Fruit fly (Drosophila melanogaster) whole organism, embryonic: ENCODE results near the gene CG11905.
A peak's percentile ranks its signal among the peaks of the same experiment; 100 is the strongest.

Source experiments
- Abd-B ChIP-seq: fragments of 200-800 bp; sonication (Bioruptor generic); optimal IDR thresholded peaks from 2 replicates; lab custom pipeline; 2018; ENCODE audit warnings: missing biosample characterization, mild to moderate bottlenecking, missing genetic modification characterization, moderate library complexity
- Antp ChIP-seq: fragments of 200-800 bp; sonication (Bioruptor generic); optimal IDR thresholded peaks from 3 replicates; lab custom pipeline; 2016; ENCODE audit warnings: missing biosample characterization, missing genetic modification characterization
- Atf3 ChIP-seq: fragments of 200-800 bp; sonication (Bioruptor generic); optimal IDR thresholded peaks from 3 replicates; lab custom pipeline; 2016; ENCODE audit warnings: missing biosample characterization, missing genetic modification characterization
- Atf6 ChIP-seq: fragments of 200-800 bp; sonication (Bioruptor generic); IDR thresholded peaks from 2 replicates; pipeline ENCODE4 v1.3.6; 2022; ENCODE audit warnings: missing biosample characterization, missing genetic modification characterization
- CG10147 ChIP-seq: fragments of 200-800 bp; sonication (Bioruptor generic); optimal IDR thresholded peaks from 2 replicates; lab custom pipeline; 2019; ENCODE audit warnings: missing biosample characterization, mild to moderate bottlenecking, missing genetic modification characterization, moderate library complexity
- CG10565 ChIP-seq: fragments of 200-800 bp; sonication (Bioruptor generic); optimal IDR thresholded peaks from 3 replicates; lab custom pipeline; 2016; ENCODE audit warnings: missing biosample characterization, mild to moderate bottlenecking, missing genetic modification characterization
- CG11695 ChIP-seq: fragments of 200-800 bp; sonication (Bioruptor generic); IDR thresholded peaks from 3 replicates; pipeline ENCODE4 v1.3.6; 2022; ENCODE audit warnings: missing biosample characterization, missing genetic modification characterization
- CG12071 ChIP-seq: fragments of 200-800 bp; sonication (Bioruptor generic); optimal IDR thresholded peaks from 3 replicates; lab custom pipeline; 2018; ENCODE audit warnings: missing biosample characterization, mild to moderate bottlenecking, missing genetic modification characterization
- CG12155 ChIP-seq: fragments of 200-800 bp; sonication (Bioruptor generic); optimal IDR thresholded peaks from 3 replicates; lab custom pipeline; 2016; ENCODE audit warnings: missing biosample characterization, missing genetic modification characterization
- CG12236 ChIP-seq: fragments of 200-800 bp; sonication (Bioruptor generic); optimal IDR thresholded peaks from 2 replicates; lab custom pipeline; 2016; ENCODE audit warnings: missing biosample characterization, missing genetic modification characterization
- CG12744 ChIP-seq: fragments of 200-800 bp; sonication (Bioruptor generic); optimal IDR thresholded peaks from 2 replicates; lab custom pipeline; 2016; ENCODE audit warnings: missing biosample characterization, missing genetic modification characterization
- CG14014 ChIP-seq: fragments of 200-800 bp; sonication (Bioruptor generic); IDR thresholded peaks from 2 replicates; pipeline ENCODE4 v1.3.6; 2022; ENCODE audit warnings: missing biosample characterization, missing genetic modification characterization
- CG14441 ChIP-seq: fragments of 200-800 bp; sonication (Bioruptor generic); IDR thresholded peaks from 2 replicates; pipeline ENCODE4 v1.3.6; 2022; ENCODE audit warnings: missing biosample characterization, missing genetic modification characterization
- CG17385 ChIP-seq: fragments of 200-800 bp; sonication (Bioruptor generic); optimal IDR thresholded peaks from 3 replicates; lab custom pipeline; 2018; ENCODE audit warnings: missing biosample characterization, mild to moderate bottlenecking, missing genetic modification characterization
- CG17568 ChIP-seq: fragments of 200-800 bp; sonication (Bioruptor generic); optimal IDR thresholded peaks from 2 replicates; lab custom pipeline; 2018; ENCODE audit warnings: missing biosample characterization, mild to moderate bottlenecking, missing genetic modification characterization, moderate library complexity
- CG17612 ChIP-seq: fragments of 200-800 bp; sonication (Bioruptor generic); IDR thresholded peaks from 2 replicates; pipeline ENCODE4 v1.3.6; 2022; ENCODE audit warnings: missing biosample characterization, missing genetic modification characterization
- CG18262 ChIP-seq: fragments of 200-800 bp; optimal IDR thresholded peaks from 3 replicates; lab custom pipeline; 2019; ENCODE audit warnings: missing biosample characterization, mild to moderate bottlenecking, missing genetic modification characterization, moderate library complexity
- CG30020 ChIP-seq: fragments of 200-800 bp; optimal IDR thresholded peaks from 2 replicates; lab custom pipeline; 2019; ENCODE audit warnings: missing biosample characterization, mild to moderate bottlenecking, missing genetic modification characterization, moderate library complexity
- CG31441 ChIP-seq: fragments of 200-800 bp; sonication (Bioruptor generic); IDR thresholded peaks from 2 replicates; pipeline ENCODE4 v1.3.6; 2022; ENCODE audit warnings: missing biosample characterization, missing genetic modification characterization
- CG3163 ChIP-seq: fragments of 200-800 bp; sonication (Bioruptor generic); optimal IDR thresholded peaks from 3 replicates; lab custom pipeline; 2016; ENCODE audit warnings: missing biosample characterization, missing genetic modification characterization
- CG32532 ChIP-seq: fragments of 200-800 bp; sonication (Bioruptor generic); IDR thresholded peaks from 2 replicates; pipeline ENCODE4 v1.3.6; 2022; ENCODE audit warnings: missing biosample characterization, missing genetic modification characterization
- CG32767 ChIP-seq: fragments of 200-800 bp; sonication (Bioruptor generic); IDR thresholded peaks from 2 replicates; pipeline ENCODE4 v1.3.6; 2022; ENCODE audit warnings: missing biosample characterization, missing genetic modification characterization
- CG33557 ChIP-seq: fragments of 200-800 bp; sonication (Bioruptor generic); optimal IDR thresholded peaks from 2 replicates; lab custom pipeline; 2019; ENCODE audit warnings: missing biosample characterization, mild to moderate bottlenecking, missing genetic modification characterization, moderate library complexity
- CG3847 ChIP-seq: fragments of 200-800 bp; sonication (Bioruptor generic); IDR thresholded peaks from 2 replicates; pipeline ENCODE4 v1.3.6; 2022; ENCODE audit warnings: missing biosample characterization, missing genetic modification characterization
- CG6854 ChIP-seq: fragments of 200-800 bp; sonication (Bioruptor generic); optimal IDR thresholded peaks from 3 replicates; lab custom pipeline; 2017; ENCODE audit warnings: missing biosample characterization, mild to moderate bottlenecking, missing genetic modification characterization
- CG7928 ChIP-seq: fragments of 200-800 bp; sonication (Bioruptor generic); optimal IDR thresholded peaks from 2 replicates; lab custom pipeline; 2017; ENCODE audit warnings: missing biosample characterization, mild to moderate bottlenecking, missing genetic modification characterization
- CG8944 ChIP-seq: fragments of 200-800 bp; sonication (Bioruptor generic); optimal IDR thresholded peaks from 3 replicates; lab custom pipeline; 2016; ENCODE audit warnings: missing biosample characterization, missing genetic modification characterization
- CG9437 ChIP-seq: fragments of 200-800 bp; sonication (Bioruptor generic); optimal IDR thresholded peaks from 2 replicates; lab custom pipeline; 2018; ENCODE audit warnings: missing biosample characterization, mild to moderate bottlenecking, missing genetic modification characterization
- CG9797 ChIP-seq: fragments of 200-800 bp; sonication (Bioruptor generic); optimal IDR thresholded peaks from 3 replicates; lab custom pipeline; 2018; ENCODE audit warnings: missing biosample characterization, mild to moderate bottlenecking, missing genetic modification characterization
- CG9876 ChIP-seq: fragments of 200-800 bp; sonication (Bioruptor generic); optimal IDR thresholded peaks from 2 replicates; lab custom pipeline; 2016; ENCODE audit warnings: missing biosample characterization, missing genetic modification characterization
- CG9932 ChIP-seq: fragments of 200-800 bp; sonication (Bioruptor generic); IDR thresholded peaks from 2 replicates; pipeline ENCODE4 v1.3.6; 2022; ENCODE audit warnings: missing biosample characterization, missing genetic modification characterization
- CkIIα-i1 ChIP-seq: fragments of 200-800 bp; sonication (Bioruptor generic); IDR thresholded peaks from 2 replicates; pipeline ENCODE4 v1.3.6; 2022; ENCODE audit warnings: missing biosample characterization, missing genetic modification characterization
- D19B ChIP-seq: fragments of 200-800 bp; sonication (Bioruptor generic); optimal IDR thresholded peaks from 2 replicates; lab custom pipeline; 2017; ENCODE audit warnings: missing biosample characterization, mild to moderate bottlenecking, missing genetic modification characterization
- Dip3 ChIP-seq: fragments of 200-800 bp; sonication (Bioruptor generic); optimal IDR thresholded peaks from 3 replicates; lab custom pipeline; 2016; ENCODE audit warnings: missing biosample characterization, missing genetic modification characterization
- Drgx ChIP-seq: fragments of 200-800 bp; sonication (Bioruptor generic); IDR thresholded peaks from 2 replicates; pipeline ENCODE4 v1.3.6; 2022; ENCODE audit warnings: missing biosample characterization, missing genetic modification characterization
- Fer2 ChIP-seq: fragments of 200-800 bp; sonication (Bioruptor generic); optimal IDR thresholded peaks from 2 replicates; lab custom pipeline; 2018; ENCODE audit warnings: missing biosample characterization, mild to moderate bottlenecking, missing genetic modification characterization, moderate library complexity
- HmgD ChIP-seq: fragments of 200-800 bp; sonication (Bioruptor generic); optimal IDR thresholded peaks from 3 replicates; lab custom pipeline; 2016; ENCODE audit warnings: missing biosample characterization, missing genetic modification characterization
- Lpt ChIP-seq: fragments of >200 bp; optimal IDR thresholded peaks from 2 replicates; lab custom pipeline; 2018; ENCODE audit warnings: missing biosample characterization, missing genetic modification characterization
- Neu2 ChIP-seq: fragments of 200-800 bp; sonication (Bioruptor generic); optimal IDR thresholded peaks from 3 replicates; lab custom pipeline; 2016; ENCODE audit warnings: missing biosample characterization, missing genetic modification characterization, borderline replicate concordance
- Opbp ChIP-seq: fragments of 200-800 bp; sonication (Bioruptor generic); IDR thresholded peaks from 3 replicates; pipeline ENCODE4 v1.3.6; 2022; ENCODE audit warnings: missing biosample characterization, missing genetic modification characterization; ENCODE audit not compliant: partially characterized antibody
- Ravus ChIP-seq: fragments of 200-800 bp; sonication (Bioruptor generic); IDR thresholded peaks from 2 replicates; pipeline ENCODE4 v1.3.6; 2022; ENCODE audit warnings: missing biosample characterization, missing genetic modification characterization
- ash1 ChIP-seq: fragments of 200-800 bp; sonication (Bioruptor generic); optimal IDR thresholded peaks from 2 replicates; lab custom pipeline; 2018; ENCODE audit warnings: missing biosample characterization, mild to moderate bottlenecking, missing genetic modification characterization
- bigmax ChIP-seq: fragments of 200-800 bp; sonication (Bioruptor generic); optimal IDR thresholded peaks from 2 replicates; lab custom pipeline; 2018; ENCODE audit warnings: missing biosample characterization, mild to moderate bottlenecking, missing genetic modification characterization
- cas ChIP-seq: fragments of 200-800 bp; sonication (Bioruptor generic); IDR thresholded peaks from 2 replicates; pipeline ENCODE4 v1.3.6; 2022; ENCODE audit warnings: missing biosample characterization, missing genetic modification characterization
- hkb ChIP-seq, 2 experiments: fragments of 200-800 bp in 1 of 2; fragments of >200 bp in 1 of 2; sonication (Bioruptor generic) in 1 of 2; IDR thresholded peaks in 1 of 2; optimal IDR thresholded peaks in 1 of 2; 2 replicates each; pipeline versions ENCODE4 v1.3.6 to Lab custom; 2017 to 2022; ENCODE audit warnings: missing biosample characterization in 1 of 2, missing genetic modification characterization in 1 of 2
- insv ChIP-seq, 2 experiments: fragments of 200-800 bp; sonication (Bioruptor generic); optimal IDR thresholded peaks; 3 replicates each; lab custom pipeline; 2016 to 2018; ENCODE audit warnings: missing biosample characterization in 2 of 2, missing genetic modification characterization in 2 of 2
- jigr1 ChIP-seq: fragments of 200-800 bp; sonication (Bioruptor generic); IDR thresholded peaks from 3 replicates; pipeline ENCODE4 v1.3.6; 2022; ENCODE audit warnings: missing biosample characterization, missing genetic modification characterization
- onecut ChIP-seq: fragments of 200-800 bp; sonication (Bioruptor generic); IDR thresholded peaks from 2 replicates; pipeline ENCODE4 v1.3.6; 2022; ENCODE audit warnings: missing biosample characterization, missing genetic modification characterization
- ranshi ChIP-seq: fragments of 200-800 bp; sonication (Bioruptor generic); IDR thresholded peaks from 2 replicates; pipeline ENCODE4 v1.3.6; 2022; ENCODE audit warnings: missing biosample characterization, missing genetic modification characterization
- unpg ChIP-seq: fragments of 200-800 bp; sonication (Bioruptor generic); optimal IDR thresholded peaks from 3 replicates; lab custom pipeline; 2018; ENCODE audit warnings: missing biosample characterization, mild to moderate bottlenecking, missing genetic modification characterization, moderate library complexity
- vvl ChIP-seq: fragments of 200-800 bp; sonication (Bioruptor generic); IDR thresholded peaks from 2 replicates; pipeline ENCODE4 v1.3.6; 2022; ENCODE audit warnings: missing biosample characterization, missing genetic modification characterization

CG11905 gene

dm6 chr3L:16969652-16970109, 34.3 kb upstream of the CG11905 start, which contains the start of gene Exn (continued):
- no peak for TF ChIP-seq jigr1 (GFP tag; lab: Robert Waterston, UW)
- TF ChIP-seq CG9437 (GFP tag; lab: Kevin White, UChicago): no peak
- no peak for TF ChIP-seq D19B (GFP tag; lab: Kevin White, UChicago)
- no peak for TF ChIP-seq CG11695 (GFP tag; lab: Robert Waterston, UW)
- TF ChIP-seq hkb (optimal IDR thresholded peaks at IDR 0.05; lab: Kevin White, UChicago): no peak
- peak; percentile 63 for TF ChIP-seq hkb (GFP tag; IDR thresholded peaks at IDR 0.05; lab: Robert Waterston, UW)
- TF ChIP-seq CG12071 (GFP tag; lab: Kevin White, UChicago): peak; percentile 22
- TF ChIP-seq CG7928: no peak
- TF ChIP-seq CG8944 (GFP tag; lab: Kevin White, UChicago): no peak
- peak; percentile 71 for TF ChIP-seq vvl (GFP tag; lab: Robert Waterston, UW)
- peak; percentile 0 for TF ChIP-seq Dip3 (GFP tag; lab: Kevin White, UChicago)
- TF ChIP-seq CG32532 (GFP tag; lab: Robert Waterston, UW): peak; percentile 76; the same call in 1 of the 2 replicates
- peak; percentile 17 for TF ChIP-seq bigmax (GFP tag; lab: Kevin White, UChicago)
- TF ChIP-seq Neu2 (GFP tag; lab: Kevin White, UChicago): no peak
- TF ChIP-seq Opbp (GFP tag; lab: Robert Waterston, UW): 0 out of 3 replicates have a peak, but pooled peaks have one; percentile 33
- no peak for TF ChIP-seq CG33557 (GFP tag; lab: Kevin White, UChicago)
- TF ChIP-seq CG9876 (GFP tag; lab: Kevin White, UChicago): no peak
- TF ChIP-seq CG10147 (GFP tag; lab: Kevin White, UChicago): no peak
- no peak for TF ChIP-seq Abd-B (GFP tag; lab: Kevin White, UChicago)
- TF ChIP-seq HmgD (GFP tag; lab: Kevin White, UChicago): no peak
- peak; percentile 29; the same call in 1 of the 2 replicates for TF ChIP-seq Drgx (GFP tag; lab: Robert Waterston, UW)
- TF ChIP-seq CG12236 (GFP tag; lab: Kevin White, UChicago): no peak
- no peak for TF ChIP-seq unpg (GFP tag; lab: Kevin White, UChicago)
- no peak for TF ChIP-seq CG17568 (GFP tag; lab: Kevin White, UChicago)
- TF ChIP-seq Antp (GFP tag; lab: Kevin White, UChicago): peak; percentile 9
- TF ChIP-seq Ravus (GFP tag; lab: Robert Waterston, UW): no peak
- no peak for TF ChIP-seq Atf3 (GFP tag; lab: Kevin White, UChicago)
- TF ChIP-seq ash1 (GFP tag; lab: Kevin White, UChicago): no peak
- TF ChIP-seq CG17612 (GFP tag; lab: Robert Waterston, UW): no peak
- peak; percentile 36; the same call in 1 of the 2 replicates for TF ChIP-seq ranshi (GFP tag; lab: Robert Waterston, UW)
- peak; percentile 49; the same call in 1 of the 2 replicates for TF ChIP-seq CG3847 (GFP tag; lab: Robert Waterston, UW)
- no peak for TF ChIP-seq CG12155
- TF ChIP-seq cas (GFP tag; lab: Robert Waterston, UW): no peak
- no peak for TF ChIP-seq CkIIα-i1 (GFP tag; lab: Robert Waterston, UW)
- no peak for TF ChIP-seq CG32767 (GFP tag; lab: Robert Waterston, UW)
- no peak for TF ChIP-seq CG9797 (GFP tag; lab: Kevin White, UChicago)
- TF ChIP-seq CG14014 (GFP tag; lab: Robert Waterston, UW): peak; percentile 43; the same call in 1 of the 2 replicates
- no peak for TF ChIP-seq CG14441 (GFP tag; lab: Robert Waterston, UW)
- no peak for TF ChIP-seq insv (GFP tag; optimal IDR thresholded peaks at IDR 0.05; lab: Kevin White, UChicago)
- no peak for TF ChIP-seq CG3163 (GFP tag; lab: Kevin White, UChicago)
- TF ChIP-seq onecut (GFP tag; lab: Robert Waterston, UW): peak; percentile 16; the same call in 1 of the 2 replicates
- TF ChIP-seq Fer2: no peak
- peak; percentile 65 for TF ChIP-seq Atf6 (GFP tag; lab: Robert Waterston, UW)
- TF ChIP-seq Lpt (GFP tag; lab: Kevin White, UChicago): no peak
- no peak for TF ChIP-seq CG10565 (GFP tag; lab: Kevin White, UChicago)
- peak; percentile 49 for TF ChIP-seq CG9932
- TF ChIP-seq CG12744: no peak
- TF ChIP-seq CG31441 (GFP tag; lab: Robert Waterston, UW): no peak
- no peak for TF ChIP-seq CG30020 (tag; lab: Kevin White, UChicago)
- TF ChIP-seq CG17385 (GFP tag; lab: Kevin White, UChicago): no peak
- no peak for TF ChIP-seq CG18262 (tag; lab: Kevin White, UChicago)
- TF ChIP-seq CG6854: peak; percentile 35
